Fruit fly (Drosophila melanogaster) whole organism, prepupa: ENCODE results near the gene Vps29.

ENCODE experiments used
- CG3032 ChIP-seq: fragments of 200-800 bp; optimal IDR thresholded peaks from 2 replicates; lab custom pipeline; 2019; ENCODE audit warnings: missing biosample characterization, mild to moderate bottlenecking, missing genetic modification characterization, moderate library complexity
- Met ChIP-seq: fragments of 200-800 bp; sonication (Bioruptor generic); optimal IDR thresholded peaks from 3 replicates; lab custom pipeline; 2016; ENCODE audit warnings: missing biosample characterization, missing genetic modification characterization
- dac ChIP-seq: fragments of 200-800 bp; sonication (Bioruptor generic); optimal IDR thresholded peaks from 2 replicates; lab custom pipeline; 2017; ENCODE audit warnings: missing biosample characterization, mild to moderate bottlenecking, missing genetic modification characterization
- dsx ChIP-seq: fragments of 200-800 bp; optimal IDR thresholded peaks from 3 replicates; lab custom pipeline; 2019; ENCODE audit warnings: missing biosample characterization, mild to moderate bottlenecking, missing genetic modification characterization, moderate library complexity; ENCODE audit not compliant: poor library complexity, severe bottlenecking
- eg ChIP-seq: fragments of 200-800 bp; sonication (Bioruptor generic); IDR thresholded peaks from 3 replicates; pipeline ENCODE4 v1.3.6; 2022; ENCODE audit warnings: missing biosample characterization, missing genetic modification characterization
- esn ChIP-seq: fragments of 200-800 bp; sonication (Bioruptor generic); optimal IDR thresholded peaks from 2 replicates; lab custom pipeline; 2016; ENCODE audit warnings: missing biosample characterization, mild to moderate bottlenecking, missing genetic modification characterization, moderate library complexity
- fd85E ChIP-seq: fragments of 200-800 bp; sonication (Bioruptor generic); optimal IDR thresholded peaks from 3 replicates; lab custom pipeline; 2016; ENCODE audit warnings: missing biosample characterization, missing genetic modification characterization

- TF ChIP-seq esn (GFP tag; lab: Kevin White, UChicago) (peak; percentile 22), dsx (no peak), dac (GFP tag; lab: Kevin White, UChicago) (no peak), CG3032 (tag; lab: Kevin White, UChicago) (no peak), Met (GFP tag; lab: Kevin White, UChicago) (no peak), eg (peak; percentile 33; the same call in 1 of the 3 replicates), fd85E (GFP tag; lab: Kevin White, UChicago) (no peak)
Measured at dm6 chr2L:1177522-1177921, 27.0 kb downstream of the Vps29 start, which contains the start of gene CG4896.
